Fruit fly (Drosophila melanogaster) whole organism, adult: ENCODE measurements around the gene Nrd1.
A peak's percentile ranks its signal among the peaks of the same experiment; 100 is the strongest.

Experiments used
- CG11617 ChIP-seq: fragments of 200-800 bp; sonication (Bioruptor generic); optimal IDR thresholded peaks from 2 replicates; lab custom pipeline; 2017; ENCODE audit warnings: mild to moderate bottlenecking, missing biosample characterization, missing genetic modification reagents, missing genetic modification characterization
- CG12768 ChIP-seq: fragments of 200-800 bp; sonication (Bioruptor generic); optimal IDR thresholded peaks from 2 replicates; lab custom pipeline; 2017; ENCODE audit warnings: missing biosample characterization, missing genetic modification characterization, mild to moderate bottlenecking, moderate library complexity, missing genetic modification reagents
- CG14711 ChIP-seq: fragments of 200-800 bp; sonication (Bioruptor generic); optimal IDR thresholded peaks from 2 replicates; lab custom pipeline; 2018; ENCODE audit warnings: missing biosample characterization, mild to moderate bottlenecking, missing genetic modification characterization, moderate library complexity
- CG1620 ChIP-seq: fragments of 200-800 bp; sonication (Bioruptor generic); optimal IDR thresholded peaks from 2 replicates; lab custom pipeline; 2016; ENCODE audit warnings: missing biosample characterization, missing genetic modification characterization
- CG33017 ChIP-seq: fragments of 200-800 bp; sonication (Bioruptor generic); optimal IDR thresholded peaks from 2 replicates; lab custom pipeline; 2018; ENCODE audit warnings: missing biosample characterization, mild to moderate bottlenecking, missing genetic modification characterization, moderate library complexity
- CG5204 ChIP-seq: fragments of 200-800 bp; sonication (Bioruptor generic); optimal IDR thresholded peaks from 2 replicates; lab custom pipeline; 2016; ENCODE audit warnings: missing biosample characterization, missing genetic modification characterization
- CG7045 ChIP-seq: fragments of 200-800 bp; sonication (Bioruptor generic); optimal IDR thresholded peaks from 2 replicates; lab custom pipeline; 2017; ENCODE audit warnings: missing biosample characterization, mild to moderate bottlenecking, missing genetic modification characterization
- CG7101 ChIP-seq: fragments of 200-800 bp; sonication (Bioruptor generic); optimal IDR thresholded peaks from 2 replicates; lab custom pipeline; 2018; ENCODE audit warnings: missing biosample characterization, mild to moderate bottlenecking, missing genetic modification characterization, moderate library complexity
- Clk ChIP-seq: fragments of 200-800 bp; sonication (Bioruptor generic); optimal IDR thresholded peaks from 2 replicates; lab custom pipeline; 2017; ENCODE audit warnings: missing biosample characterization, missing genetic modification characterization
- Crg-1 ChIP-seq: fragments of 200-800 bp; sonication (Bioruptor generic); optimal IDR thresholded peaks from 2 replicates; lab custom pipeline; 2016; ENCODE audit warnings: missing biosample characterization, missing genetic modification characterization
- Hr96 ChIP-seq: fragments of 200-800 bp; sonication (Bioruptor generic); optimal IDR thresholded peaks from 2 replicates; lab custom pipeline; 2016; ENCODE audit warnings: missing biosample characterization, missing genetic modification characterization
- Mnt ChIP-seq: fragments of 200-800 bp; sonication (Bioruptor generic); optimal IDR thresholded peaks from 2 replicates; lab custom pipeline; 2016; ENCODE audit warnings: missing biosample characterization, mild to moderate bottlenecking, missing genetic modification characterization
- bab1 ChIP-seq: fragments of 200-800 bp; sonication (Bioruptor generic); optimal IDR thresholded peaks from 3 replicates; lab custom pipeline; 2019; ENCODE audit warnings: missing biosample characterization, mild to moderate bottlenecking, missing genetic modification characterization, moderate library complexity
- cic ChIP-seq: fragments of 200-800 bp; sonication (Bioruptor generic); optimal IDR thresholded peaks from 2 replicates; lab custom pipeline; 2017; ENCODE audit warnings: missing biosample characterization, mild to moderate bottlenecking, missing genetic modification characterization, moderate library complexity
- cnc ChIP-seq, 2 experiments: fragments of >200 bp; optimal IDR thresholded peaks; 2 replicates each; lab custom pipeline; 2017
- kay ChIP-seq: fragments of 200-800 bp; sonication (Bioruptor generic); peaks from one replicate; lab custom pipeline; 2016; ENCODE audit warnings: missing biosample characterization, missing genetic modification characterization, borderline replicate concordance
- ovo ChIP-seq: fragments of 200-800 bp; sonication (Bioruptor generic); optimal IDR thresholded peaks from 2 replicates; lab custom pipeline; 2016; ENCODE audit warnings: missing biosample characterization, missing genetic modification characterization
- pad ChIP-seq: fragments of 200-800 bp; sonication (Bioruptor generic); optimal IDR thresholded peaks from 3 replicates; lab custom pipeline; 2017; ENCODE audit warnings: missing biosample characterization, missing genetic modification characterization, mild to moderate bottlenecking, moderate library complexity, missing genetic modification reagents
- tj ChIP-seq: fragments of 200-800 bp; sonication (Bioruptor generic); optimal IDR thresholded peaks from 3 replicates; lab custom pipeline; 2017; ENCODE audit warnings: missing biosample characterization, mild to moderate bottlenecking, missing genetic modification characterization, moderate library complexity
- toe ChIP-seq: fragments of 200-800 bp; sonication (Bioruptor generic); optimal IDR thresholded peaks from 2 replicates; lab custom pipeline; 2016; ENCODE audit warnings: missing biosample characterization, missing genetic modification characterization

The Nrd1 gene

dm6 chrX:11868866-11869265 lies at the start of gene Nrd1, which contains the start of gene CG1847:
Gene Nrd1, minus strand, starts transcription at chrX:11868893.
Gene CG1847, plus strand, starts transcription at chrX:11869170.
- TF ChIP-seq cic (GFP tag; lab: Kevin White, UChicago) = no peak
- no peak for TF ChIP-seq Clk (GFP tag; lab: Kevin White, UChicago)
- no peak for TF ChIP-seq CG11617
- no peak for TF ChIP-seq Crg-1 (GFP tag; lab: Kevin White, UChicago)
- TF ChIP-seq toe (GFP tag; lab: Kevin White, UChicago) = no peak
- no peak for TF ChIP-seq tj (GFP tag; lab: Kevin White, UChicago)
- TF ChIP-seq CG7101 (tag; lab: Kevin White, UChicago) = no peak
- no peak for TF ChIP-seq CG33017 (tag; lab: Kevin White, UChicago)
- no peak for TF ChIP-seq ovo (GFP tag; lab: Kevin White, UChicago)
- TF ChIP-seq cnc (optimal IDR thresholded peaks at IDR 0.05; lab: Kevin White, UChicago) = no peak
- TF ChIP-seq kay (GFP tag; lab: Kevin White, UChicago) = no peak
- no peak for TF ChIP-seq pad (GFP tag; lab: Kevin White, UChicago)
- TF ChIP-seq Mnt (GFP tag; lab: Kevin White, UChicago) = no peak
- TF ChIP-seq CG1620 (GFP tag; lab: Kevin White, UChicago) = no peak
- no peak for TF ChIP-seq bab1 (GFP tag; lab: Kevin White, UChicago)
- TF ChIP-seq CG5204 (GFP tag; lab: Kevin White, UChicago) = no peak
- no peak for TF ChIP-seq CG12768 (GFP tag; lab: Kevin White, UChicago)
- no peak for TF ChIP-seq CG14711 (tag; lab: Kevin White, UChicago)
- no peak for TF ChIP-seq Hr96 (GFP tag; lab: Kevin White, UChicago)

- no peak for TF ChIP-seq CG33017 (tag; lab: Kevin White, UChicago)
- no peak for TF ChIP-seq bab1 (GFP tag; lab: Kevin White, UChicago)
- TF ChIP-seq CG12768 (GFP tag; lab: Kevin White, UChicago) = no peak
- TF ChIP-seq cnc (optimal IDR thresholded peaks at IDR 0.05; lab: Kevin White, UChicago) = no peak
- TF ChIP-seq tj (GFP tag; lab: Kevin White, UChicago) = peak; percentile 58
Observed at dm6 chrX:11917056-11917633, 48.5 kb upstream of the Nrd1 start, which contains the start of gene pot. Gene pot, minus strand, starts transcription at chrX:11917260.

dm6 chrX:11915154-11915593 lies 46.5 kb upstream of the Nrd1 start:
- TF ChIP-seq CG33017 (tag; lab: Kevin White, UChicago) (peak; percentile 11), pad (GFP tag; lab: Kevin White, UChicago) (peak; percentile 33), tj (GFP tag; lab: Kevin White, UChicago) (peak; percentile 45), ovo (GFP tag; lab: Kevin White, UChicago) (no peak), Mnt (GFP tag; lab: Kevin White, UChicago) (no peak), CG5204 (GFP tag; lab: Kevin White, UChicago) (no peak), CG1620 (GFP tag; lab: Kevin White, UChicago) (no peak), cnc (optimal IDR thresholded peaks at IDR 0.05; lab: Kevin White, UChicago) (no peak), CG7101 (tag; lab: Kevin White, UChicago) (peak; percentile 59), Clk (GFP tag; lab: Kevin White, UChicago) (no peak), toe (GFP tag; lab: Kevin White, UChicago) (no peak), CG7045 (GFP tag; lab: Kevin White, UChicago) (no peak), CG11617 (peak; percentile 23), kay (GFP tag; lab: Kevin White, UChicago) (no peak), CG14711 (tag; lab: Kevin White, UChicago) (peak; percentile 42), bab1 (GFP tag; lab: Kevin White, UChicago) (peak; percentile 35), CG12768 (GFP tag; lab: Kevin White, UChicago) (no peak), Crg-1 (GFP tag; lab: Kevin White, UChicago) (no peak), cic (GFP tag; lab: Kevin White, UChicago) (no peak), Hr96 (GFP tag; lab: Kevin White, UChicago) (no peak)

- TF ChIP-seq CG5204 (GFP tag; lab: Kevin White, UChicago) = no peak
- no peak for TF ChIP-seq toe (GFP tag; lab: Kevin White, UChicago)
- TF ChIP-seq Clk (GFP tag; lab: Kevin White, UChicago) = no peak
- no peak for TF ChIP-seq cic (GFP tag; lab: Kevin White, UChicago)
- no peak for TF ChIP-seq Hr96 (GFP tag; lab: Kevin White, UChicago)
- no peak for TF ChIP-seq CG33017 (tag; lab: Kevin White, UChicago)
- no peak for TF ChIP-seq Mnt (GFP tag; lab: Kevin White, UChicago)
- TF ChIP-seq CG14711 (tag; lab: Kevin White, UChicago) = no peak
- TF ChIP-seq cnc (optimal IDR thresholded peaks at IDR 0.05; lab: Kevin White, UChicago) = no peak
Observed at dm6 chrX:11913581-11913980, 44.9 kb upstream of the Nrd1 start.

dm6 chrX:11906818-11907281 lies 38.2 kb upstream of the Nrd1 start, which contains the start of gene CG43156:
Gene CG43156, minus strand, starts transcription at chrX:11906868.
- TF ChIP-seq Crg-1 (GFP tag; lab: Kevin White, UChicago) (no peak), tj (GFP tag; lab: Kevin White, UChicago) (peak; percentile 99)

dm6 chrX:11905144-11905543 lies 36.5 kb upstream of the Nrd1 start, which contains the start of gene Upf1:
Gene Upf1, minus strand, starts transcription at chrX:11905371.
- TF ChIP-seq toe (GFP tag; lab: Kevin White, UChicago) = no peak
- peak; percentile 23 for TF ChIP-seq bab1 (GFP tag; lab: Kevin White, UChicago)
- TF ChIP-seq CG7045 (GFP tag; lab: Kevin White, UChicago) = no peak
- TF ChIP-seq CG1620 (GFP tag; lab: Kevin White, UChicago) = peak; percentile 32
- TF ChIP-seq cic (GFP tag; lab: Kevin White, UChicago) = no peak
- TF ChIP-seq CG11617 = no peak
- TF ChIP-seq kay (GFP tag; lab: Kevin White, UChicago) = no peak
- peak; percentile 56 for TF ChIP-seq tj (GFP tag; lab: Kevin White, UChicago)
- no peak for TF ChIP-seq CG14711 (tag; lab: Kevin White, UChicago)
- TF ChIP-seq Mnt (GFP tag; lab: Kevin White, UChicago) = peak; percentile 35
- no peak for TF ChIP-seq cnc (optimal IDR thresholded peaks at IDR 0.05; lab: Kevin White, UChicago)
- TF ChIP-seq Hr96 (GFP tag; lab: Kevin White, UChicago) = no peak
- TF ChIP-seq Crg-1 (GFP tag; lab: Kevin White, UChicago) = no peak
- TF ChIP-seq CG33017 (tag; lab: Kevin White, UChicago) = no peak
- TF ChIP-seq ovo (GFP tag; lab: Kevin White, UChicago) = no peak
- TF ChIP-seq pad (GFP tag; lab: Kevin White, UChicago) = no peak
- no peak for TF ChIP-seq CG5204 (GFP tag; lab: Kevin White, UChicago)
- peak; percentile 12 for TF ChIP-seq CG7101 (tag; lab: Kevin White, UChicago)
- no peak for TF ChIP-seq Clk (GFP tag; lab: Kevin White, UChicago)
- TF ChIP-seq CG12768 (GFP tag; lab: Kevin White, UChicago) = no peak
